Fruit fly (Drosophila melanogaster) whole organism, adult: ENCODE data around the gene CG18628.

Experiments
- CG11617 ChIP-seq: fragments of 200-800 bp; sonication (Bioruptor generic); optimal IDR thresholded peaks from 2 replicates; lab custom pipeline; 2017; ENCODE audit warnings: mild to moderate bottlenecking, missing biosample characterization, missing genetic modification reagents, missing genetic modification characterization
- CG33017 ChIP-seq: fragments of 200-800 bp; sonication (Bioruptor generic); optimal IDR thresholded peaks from 2 replicates; lab custom pipeline; 2018; ENCODE audit warnings: missing biosample characterization, mild to moderate bottlenecking, missing genetic modification characterization, moderate library complexity
- CG5204 ChIP-seq: fragments of 200-800 bp; sonication (Bioruptor generic); optimal IDR thresholded peaks from 2 replicates; lab custom pipeline; 2016; ENCODE audit warnings: missing biosample characterization, missing genetic modification characterization
- Mnt ChIP-seq: fragments of 200-800 bp; sonication (Bioruptor generic); optimal IDR thresholded peaks from 2 replicates; lab custom pipeline; 2016; ENCODE audit warnings: missing biosample characterization, mild to moderate bottlenecking, missing genetic modification characterization
- cic ChIP-seq: fragments of 200-800 bp; sonication (Bioruptor generic); optimal IDR thresholded peaks from 2 replicates; lab custom pipeline; 2017; ENCODE audit warnings: missing biosample characterization, mild to moderate bottlenecking, missing genetic modification characterization, moderate library complexity
- ovo ChIP-seq: fragments of 200-800 bp; sonication (Bioruptor generic); optimal IDR thresholded peaks from 2 replicates; lab custom pipeline; 2016; ENCODE audit warnings: missing biosample characterization, missing genetic modification characterization

DNA sequence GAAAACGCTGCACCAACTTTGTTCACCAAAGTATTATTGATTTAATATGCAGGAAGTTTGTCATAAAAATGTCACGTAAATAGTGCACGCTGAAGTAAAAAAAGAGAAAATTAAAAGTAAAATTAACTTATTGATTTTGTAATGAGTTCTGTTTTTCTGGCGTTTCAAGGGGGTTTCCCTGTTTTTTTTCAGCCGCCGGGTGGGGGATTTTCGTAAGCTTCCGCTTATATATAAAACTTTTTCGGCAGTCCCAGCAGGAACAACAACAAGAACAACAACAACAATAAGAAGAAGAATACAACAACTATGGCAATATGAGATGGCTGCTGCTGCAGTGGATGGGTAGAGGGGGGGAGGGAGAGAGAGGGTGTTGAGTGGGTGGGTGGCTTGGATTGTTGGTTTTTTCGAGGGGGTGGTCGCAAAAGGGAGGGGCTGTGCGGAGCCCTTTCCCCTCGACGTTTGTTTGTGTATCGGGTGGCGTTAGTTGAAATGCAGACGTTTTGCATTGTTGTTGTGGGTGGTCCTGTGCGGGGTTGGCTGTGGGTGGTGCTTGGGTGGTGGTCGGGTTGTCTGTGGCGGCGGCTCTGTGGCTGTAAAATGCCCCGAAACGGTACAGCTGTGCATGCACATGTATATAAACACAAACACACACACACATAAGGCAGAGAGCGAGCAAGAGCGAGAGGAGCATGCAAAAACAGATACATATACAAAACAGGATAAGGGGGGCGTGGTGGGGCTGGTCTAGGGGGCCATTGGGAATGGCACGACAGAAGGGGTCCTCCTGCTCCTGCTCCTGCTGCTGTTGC is 30.3 kb downstream of the CG18628 start:
- TF ChIP-seq CG33017 (no peak), CG5204 (GFP tag; lab: Kevin White, UChicago) (no peak), cic (GFP tag; lab: Kevin White, UChicago) (no peak), CG11617 (no peak), ovo (GFP tag; lab: Kevin White, UChicago) (no peak), Mnt (GFP tag; lab: Kevin White, UChicago) (no peak)
